Worm (Caenorhabditis elegans) whole organism, early embryonic: ENCODE data around the gene ZC302.3.

Source experiments
- B0310.2 ChIP-seq: sonication (generic microtip); optimal IDR thresholded peaks from 2 replicates; lab custom pipeline; 2016; ENCODE audit warnings: mild to moderate bottlenecking, missing genetic modification characterization, missing compliant biosample characterization
- aly-1 ChIP-seq: sonication (generic microtip); optimal IDR thresholded peaks from 2 replicates; lab custom pipeline; 2016; ENCODE audit warnings: missing genetic modification characterization, missing compliant biosample characterization
- ama-1 ChIP-seq: fragments of 150-350 bp; optimal IDR thresholded peaks from 2 replicates; lab custom pipeline; 2014
- ceh-36 ChIP-seq: sonication (generic microtip); optimal IDR thresholded peaks from 2 replicates; lab custom pipeline; 2016; ENCODE audit warnings: missing genetic modification characterization, inconsistent platforms, missing compliant biosample characterization
- ets-7 ChIP-seq: sonication (generic microtip); optimal IDR thresholded peaks from 2 replicates; lab custom pipeline; 2016; ENCODE audit warnings: missing genotype, missing genetic modification characterization, missing compliant biosample characterization
- flt-1 ChIP-seq: fragments of 200-800 bp; sonication (Bioruptor generic); IDR thresholded peaks from 2 replicates; pipeline ENCODE4 v1.3.6; 2022; ENCODE audit warnings: missing genetic modification characterization, missing compliant biosample characterization
- hmbx-1 ChIP-seq: sonication (generic microtip); optimal IDR thresholded peaks from 2 replicates; lab custom pipeline; 2016; ENCODE audit warnings: mild to moderate bottlenecking, missing genetic modification characterization, missing compliant biosample characterization
- hnd-1 ChIP-seq: sonication (generic microtip); optimal IDR thresholded peaks from 2 replicates; lab custom pipeline; 2016; ENCODE audit warnings: missing genetic modification characterization, missing compliant biosample characterization
- pes-1 ChIP-seq: fragments of 200-800 bp; sonication (Bioruptor generic); IDR thresholded peaks from 2 replicates; pipeline ENCODE4 v1.3.6; 2022; ENCODE audit warnings: missing genetic modification reagents, missing genetic modification characterization, missing compliant biosample characterization
- tbx-11 ChIP-seq: fragments of 200-800 bp; sonication (Bioruptor generic); IDR thresholded peaks from 2 replicates; pipeline ENCODE4 v1.3.6; 2022; ENCODE audit warnings: missing genetic modification characterization, missing compliant biosample characterization
- tbx-37 ChIP-seq: fragments of 200-800 bp; sonication (Bioruptor generic); conservative IDR thresholded peaks from 2 replicates; pipeline ENCODE4 v1.3.6; 2022; ENCODE audit warnings: missing genetic modification reagents, missing genetic modification characterization, missing compliant biosample characterization

ce11 chrV:10727651-10728050, 13.6 kb downstream of the ZC302.3 start:
- TF ChIP-seq ama-1 (lab: Kevin White, UChicago) (no peak), hmbx-1 (no peak), tbx-11 (no peak), flt-1 (GFP tag; lab: Robert Waterston, UW) (no peak), ceh-36 (no peak), aly-1 (tag; lab: Kevin White, UChicago) (no peak), ets-7 (tag; lab: Kevin White, UChicago) (no peak), pes-1 (GFP tag; lab: Robert Waterston, UW) (no peak), hnd-1 (tag; lab: Kevin White, UChicago) (no peak), tbx-37 (GFP tag; lab: Robert Waterston, UW) (no peak), B0310.2 (no peak)
